Fruit fly (Drosophila melanogaster) whole organism, wandering third instar larva: ENCODE measurements around the gene armi.

ENCODE experiments used
- Abd-B ChIP-seq: fragments of >200 bp; optimal IDR thresholded peaks from 2 replicates; lab custom pipeline; 2017; ENCODE audit warnings: missing biosample characterization, missing genetic modification characterization
- CG32264 ChIP-seq: fragments of 200-800 bp; sonication (Bioruptor generic); optimal IDR thresholded peaks from 2 replicates; lab custom pipeline; 2016; ENCODE audit warnings: missing biosample characterization, missing genetic modification characterization
- CG9705 ChIP-seq: fragments of 200-800 bp; sonication (Bioruptor generic); optimal IDR thresholded peaks from 2 replicates; lab custom pipeline; 2018; ENCODE audit warnings: missing biosample characterization, mild to moderate bottlenecking, missing genetic modification characterization
- CrebA ChIP-seq: fragments of 200-800 bp; sonication (Bioruptor generic); optimal IDR thresholded peaks from 2 replicates; lab custom pipeline; 2016; ENCODE audit warnings: missing biosample characterization, mild to moderate bottlenecking, missing genetic modification characterization, borderline replicate concordance
- Dfd ChIP-seq: fragments of >200 bp; optimal IDR thresholded peaks from 2 replicates; lab custom pipeline; 2017; ENCODE audit warnings: missing biosample characterization, missing genetic modification characterization
- Dif ChIP-seq: fragments of 200-275, 200-300 bp; sonication (Bioruptor generic); optimal IDR thresholded peaks from 2 replicates; lab custom pipeline; 2018; ENCODE audit warnings: missing biosample characterization, missing genetic modification characterization; ENCODE audit not compliant: partially characterized antibody
- GATAd ChIP-seq: sonication (Bioruptor generic); optimal IDR thresholded peaks from 2 replicates; lab custom pipeline; 2016; ENCODE audit warnings: missing biosample characterization, missing genetic modification characterization
- HLH106 ChIP-seq: fragments of 200-800 bp; optimal IDR thresholded peaks from 3 replicates; lab custom pipeline; 2019; ENCODE audit warnings: missing biosample characterization, mild to moderate bottlenecking, missing genetic modification characterization, moderate library complexity
- Hr78 ChIP-seq: fragments of >200 bp; optimal IDR thresholded peaks from 2 replicates; lab custom pipeline; 2017; ENCODE audit warnings: missing biosample characterization, missing genetic modification characterization
- Hr83 ChIP-seq: fragments of 200-300 bp; sonication (Bioruptor generic); optimal IDR thresholded peaks from 2 replicates; lab custom pipeline; 2016; ENCODE audit warnings: missing biosample characterization, mild to moderate bottlenecking, missing genetic modification characterization, moderate library complexity; ENCODE audit not compliant: poor library complexity, severe bottlenecking
- Jra ChIP-seq: sonication (Bioruptor generic); optimal IDR thresholded peaks from 2 replicates; lab custom pipeline; 2016; ENCODE audit warnings: missing biosample characterization, missing genetic modification characterization
- Mio ChIP-seq: sonication (Bioruptor generic); optimal IDR thresholded peaks from 2 replicates; lab custom pipeline; 2016; ENCODE audit warnings: missing biosample characterization, missing genetic modification characterization
- OdsH ChIP-seq: fragments of 200-800 bp; sonication (Bioruptor generic); optimal IDR thresholded peaks from 2 replicates; lab custom pipeline; 2016; ENCODE audit warnings: missing biosample characterization, mild to moderate bottlenecking, missing genetic modification characterization
- Rel ChIP-seq, 2 experiments: fragments of 200-800 bp; sonication (Bioruptor generic) in 1 of 2; optimal IDR thresholded peaks; 2 replicates in 1 of 2; 3 replicates in 1 of 2; lab custom pipeline; 2016 to 2019; ENCODE audit warnings: mild to moderate bottlenecking in 2 of 2, missing biosample characterization in 2 of 2, missing genetic modification characterization in 2 of 2, moderate library complexity in 1 of 2
- Sp1 ChIP-seq: fragments of 200-800 bp; sonication (Bioruptor generic); optimal IDR thresholded peaks from 3 replicates; lab custom pipeline; 2019; ENCODE audit warnings: missing biosample characterization, mild to moderate bottlenecking, missing genetic modification characterization, moderate library complexity
- Vsx2 ChIP-seq: fragments of 200-300, 225-300 bp; sonication (Bioruptor generic); optimal IDR thresholded peaks from 2 replicates; lab custom pipeline; 2018; ENCODE audit warnings: missing biosample characterization, missing genetic modification characterization; ENCODE audit not compliant: partially characterized antibody
- br ChIP-seq: fragments of 200-800 bp; sonication (Bioruptor generic); optimal IDR thresholded peaks from 2 replicates; lab custom pipeline; 2016; ENCODE audit warnings: missing biosample characterization, missing genetic modification characterization
- brk ChIP-seq: fragments of 200-800 bp; sonication (Bioruptor generic); optimal IDR thresholded peaks from 2 replicates; lab custom pipeline; 2016; ENCODE audit warnings: missing biosample characterization, mild to moderate bottlenecking, missing genetic modification characterization
- dl ChIP-seq, 2 experiments: fragments of 175-275, 200-275 bp in 1 of 2; fragments of 200-275 bp in 1 of 2; sonication (Bioruptor generic); optimal IDR thresholded peaks; lab custom pipeline; 2018; ENCODE audit warnings: mild to moderate bottlenecking in 2 of 2, missing biosample characterization in 2 of 2, missing genetic modification characterization in 2 of 2, moderate library complexity in 2 of 2; ENCODE audit not compliant: partially characterized antibody in 2 of 2, insufficient read depth in 1 of 2
- dsf ChIP-seq: sonication (Bioruptor generic); optimal IDR thresholded peaks from 2 replicates; lab custom pipeline; 2016; ENCODE audit warnings: missing biosample characterization, missing genetic modification characterization, borderline replicate concordance
- foxo ChIP-seq, 2 experiments: fragments of 200-800 bp; sonication (Bioruptor generic); optimal IDR thresholded peaks; 2 replicates in 1 of 2; 3 replicates in 1 of 2; lab custom pipeline; 2016 to 2017; ENCODE audit warnings: missing biosample characterization in 2 of 2, missing genetic modification characterization in 2 of 2
- fru ChIP-seq: fragments of 200-800 bp; sonication (Bioruptor generic); optimal IDR thresholded peaks from 3 replicates; lab custom pipeline; 2016; ENCODE audit warnings: missing biosample characterization, mild to moderate bottlenecking, missing genetic modification characterization
- h ChIP-seq: fragments of 200-800 bp; sonication (Bioruptor generic); optimal IDR thresholded peaks from 3 replicates; lab custom pipeline; 2016; ENCODE audit warnings: missing biosample characterization, mild to moderate bottlenecking, missing genetic modification characterization
- jim ChIP-seq: fragments of 175-275, 200-325 bp; sonication (Bioruptor generic); optimal IDR thresholded peaks from 2 replicates; lab custom pipeline; 2016; ENCODE audit warnings: missing biosample characterization, mild to moderate bottlenecking, missing genetic modification characterization
- lola ChIP-seq: fragments of >200 bp; optimal IDR thresholded peaks from 2 replicates; lab custom pipeline; 2017; ENCODE audit warnings: missing biosample characterization, missing genetic modification characterization
- pan ChIP-seq: fragments of >200 bp; optimal IDR thresholded peaks from 2 replicates; lab custom pipeline; 2017
- psq ChIP-seq: fragments of 200-800 bp; sonication (Bioruptor generic); optimal IDR thresholded peaks from 3 replicates; lab custom pipeline; 2017; ENCODE audit warnings: missing biosample characterization, mild to moderate bottlenecking, missing genetic modification characterization, moderate library complexity
- rgr ChIP-seq: fragments of 200-800 bp; sonication (Bioruptor generic); optimal IDR thresholded peaks from 3 replicates; lab custom pipeline; 2016; ENCODE audit warnings: missing biosample characterization, mild to moderate bottlenecking, missing genetic modification characterization
- sage ChIP-seq: fragments of 200-800 bp; sonication (Bioruptor generic); optimal IDR thresholded peaks from 2 replicates; lab custom pipeline; 2016; ENCODE audit warnings: missing biosample characterization, mild to moderate bottlenecking, missing genetic modification characterization
- sv ChIP-seq: fragments of 200-800 bp; sonication (Bioruptor generic); optimal IDR thresholded peaks from 3 replicates; lab custom pipeline; 2016; ENCODE audit warnings: missing biosample characterization, missing genetic modification characterization
- tai ChIP-seq: sonication (Bioruptor generic); optimal IDR thresholded peaks from 2 replicates; lab custom pipeline; 2016; ENCODE audit warnings: missing biosample characterization, missing genetic modification characterization
- usp ChIP-seq: fragments of >200 bp; optimal IDR thresholded peaks from 2 replicates; lab custom pipeline; 2017; ENCODE audit warnings: missing biosample characterization, missing genetic modification characterization
- woc ChIP-seq: sonication (Bioruptor generic); optimal IDR thresholded peaks from 2 replicates; lab custom pipeline; 2016; ENCODE audit warnings: missing biosample characterization, mild to moderate bottlenecking, missing genetic modification characterization

Gene armi

dm6 chr3L:3451774-3452173 lies 9.3 kb upstream of the armi start:
- no peak for TF ChIP-seq CrebA (GFP tag; lab: Kevin White, UChicago)
- TF ChIP-seq CG32264, result no peak
- TF ChIP-seq lola, result no peak
- no peak for TF ChIP-seq GATAd (GFP tag; lab: Kevin White, UChicago)
- no peak for TF ChIP-seq Mio (GFP tag; lab: Kevin White, UChicago)
- TF ChIP-seq rgr (GFP tag; lab: Kevin White, UChicago), result no peak
- no peak for TF ChIP-seq Dif (GFP tag; lab: Kevin White, UChicago)
- TF ChIP-seq woc, result no peak
- no peak for TF ChIP-seq sv (GFP tag; lab: Kevin White, UChicago)
- TF ChIP-seq Jra, result no peak
- TF ChIP-seq HLH106 (tag; lab: Kevin White, UChicago), result no peak
- no peak for TF ChIP-seq Vsx2 (GFP tag; lab: Kevin White, UChicago)
- no peak for TF ChIP-seq brk (GFP tag; lab: Kevin White, UChicago)
- no peak for TF ChIP-seq Abd-B (GFP tag; lab: Kevin White, UChicago)
- TF ChIP-seq, all 38 proteins: peak for 0

- TF ChIP-seq tai (GFP tag; lab: Kevin White, UChicago), result no peak
- no peak for TF ChIP-seq CrebA (GFP tag; lab: Kevin White, UChicago)
- no peak for TF ChIP-seq Dfd (GFP tag; lab: Kevin White, UChicago)
- no peak for TF ChIP-seq jim (GFP tag; lab: Kevin White, UChicago)
- no peak for TF ChIP-seq Dif (GFP tag; lab: Kevin White, UChicago)
- no peak for TF ChIP-seq lola
- TF ChIP-seq sv (GFP tag; lab: Kevin White, UChicago), result no peak
- no peak for TF ChIP-seq Hr83 (GFP tag; lab: Kevin White, UChicago)
- TF ChIP-seq woc, result no peak
These were observed 8.4 kb upstream of the armi start for dm6 chr3L:3452684-3453083.

dm6 chr3L:3454430-3454829 lies 6.7 kb upstream of the armi start:
- TF ChIP-seq Hr78 (GFP tag; lab: Kevin White, UChicago) (no peak), br (GFP tag; lab: Kevin White, UChicago) (no peak), Sp1 (GFP tag; lab: Kevin White, UChicago) (no peak), rgr (GFP tag; lab: Kevin White, UChicago) (no peak), brk (GFP tag; lab: Kevin White, UChicago) (no peak), pan (lab: Kevin White, UChicago) (no peak)
- TF ChIP-seq, all 38 proteins: peak for 0

dm6 chr3L:3454921-3455554 lies 6.1 kb upstream of the armi start:
- TF ChIP-seq sage (no peak), Vsx2 (GFP tag; lab: Kevin White, UChicago) (no peak), Hr78 (GFP tag; lab: Kevin White, UChicago) (no peak), sv (GFP tag; lab: Kevin White, UChicago) (peak; percentile 3), Mio (GFP tag; lab: Kevin White, UChicago) (no peak), Hr83 (GFP tag; lab: Kevin White, UChicago) (no peak)

- TF ChIP-seq OdsH (GFP tag; lab: Kevin White, UChicago) (no peak), fru (no peak), psq (GFP tag; lab: Kevin White, UChicago) (no peak), usp (no peak), woc (no peak), sv (GFP tag; lab: Kevin White, UChicago) (no peak), h (GFP tag; lab: Kevin White, UChicago) (no peak), dsf (GFP tag; lab: Kevin White, UChicago) (no peak), foxo (GFP tag; optimal IDR thresholded peaks at IDR 0.05; lab: Kevin White, UChicago) (no peak), CrebA (GFP tag; lab: Kevin White, UChicago) (no peak), jim (GFP tag; lab: Kevin White, UChicago) (no peak), rgr (GFP tag; lab: Kevin White, UChicago) (no peak), Abd-B (GFP tag; lab: Kevin White, UChicago) (no peak), Vsx2 (GFP tag; lab: Kevin White, UChicago) (no peak), dl (GFP tag; optimal IDR thresholded peaks at IDR 0.05; lab: Kevin White, UChicago; ENCODE audit: insufficient read depth in 1 of 2, partially characterized antibody in 2 of 2) (no peak), CG9705 (GFP tag; lab: Kevin White, UChicago) (no peak), Rel (GFP tag; optimal IDR thresholded peaks at IDR 0.05; lab: Kevin White, UChicago) (no peak), Rel (tag; optimal IDR thresholded peaks at IDR 0.05; lab: Kevin White, UChicago) (no peak), br (GFP tag; lab: Kevin White, UChicago) (no peak), HLH106 (tag; lab: Kevin White, UChicago) (no peak)
These were observed 5.6 kb upstream of the armi start for dm6 chr3L:3455555-3455939.
